Worm (Caenorhabditis elegans) whole organism, early embryonic: Measurements from ENCODE around the gene T13H5.8.

Source experiments
- aly-1 ChIP-seq: sonication (generic microtip); optimal IDR thresholded peaks from 2 replicates; lab custom pipeline; 2016; ENCODE audit warnings: missing genetic modification characterization, missing compliant biosample characterization
- ama-1 ChIP-seq: fragments of 150-350 bp; optimal IDR thresholded peaks from 2 replicates; lab custom pipeline; 2014
- ceh-13 ChIP-seq: fragments of 200-800 bp; sonication (Bioruptor generic); optimal IDR thresholded peaks from 2 replicates; lab custom pipeline; 2018; ENCODE audit warnings: mild to moderate bottlenecking, missing genetic modification characterization, missing compliant biosample characterization
- ets-7 ChIP-seq: sonication (generic microtip); optimal IDR thresholded peaks from 2 replicates; lab custom pipeline; 2016; ENCODE audit warnings: missing genotype, missing genetic modification characterization, missing compliant biosample characterization
- hnd-1 ChIP-seq: sonication (generic microtip); optimal IDR thresholded peaks from 2 replicates; lab custom pipeline; 2016; ENCODE audit warnings: missing genetic modification characterization, missing compliant biosample characterization

- TF ChIP-seq ceh-13 (no peak), hnd-1 (tag; lab: Kevin White, UChicago) (no peak), ets-7 (tag; lab: Kevin White, UChicago) (no peak), ama-1 (lab: Kevin White, UChicago) (no peak), aly-1 (no peak)
Measured at ce11 chrII:8488123-8488522, 30.2 kb upstream of the T13H5.8 start.
